Worm (Caenorhabditis elegans) whole organism, young adult: ENCODE data around the gene elks-1.

ENCODE experiments used
- ama-1 ChIP-seq, 3 experiments: fragments of 150-350 bp in 1 of 3; sonication (generic microtip) in 2 of 3; optimal IDR thresholded peaks; 2 replicates each; lab custom pipeline; 2014 to 2018; ENCODE audit warnings: missing biosample characterization in 2 of 3, missing genetic modification characterization in 2 of 3, missing genetic modification reagents in 2 of 3
- madf-8 ChIP-seq: fragments of 200-800 bp; sonication (Bioruptor generic); conservative IDR thresholded peaks from 2 replicates; pipeline ENCODE4 v1.3.6; 2022; ENCODE audit warnings: missing genetic modification reagents, missing genetic modification characterization, missing compliant biosample characterization
- rpc-1 ChIP-seq, 2 experiments: fragments of 150-350 bp in 1 of 2; sonication (generic microtip) in 1 of 2; optimal IDR thresholded peaks; 2 replicates each; lab custom pipeline; 2014 to 2018; ENCODE audit warnings: missing biosample characterization in 1 of 2, missing genetic modification characterization in 1 of 2, missing genetic modification reagents in 1 of 2, missing genotype in 1 of 2

DNA sequence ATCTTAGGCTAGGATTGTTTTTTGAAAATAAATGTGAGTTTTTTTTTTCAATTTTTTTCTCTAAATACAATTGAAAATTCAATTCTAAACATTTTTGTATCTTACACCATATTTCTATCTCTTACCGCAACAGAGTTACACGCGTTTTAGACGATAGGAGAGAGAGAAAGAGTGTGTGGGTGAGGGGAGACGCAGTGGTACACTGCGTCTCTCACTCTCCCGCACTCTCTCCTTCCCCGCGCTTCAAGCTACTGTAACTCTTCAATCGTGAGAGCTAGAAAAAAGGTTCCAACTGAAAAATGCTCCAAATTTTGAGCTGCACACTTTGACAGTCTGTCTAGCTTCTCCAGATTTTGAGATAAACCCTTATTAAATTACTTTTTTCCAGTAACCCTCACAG lies 14.0 kb upstream of the elks-1 start:
- TF ChIP-seq rpc-1 (optimal IDR thresholded peaks at IDR 0.05; lab: Kevin White, UChicago): no peak
- no peak for TF ChIP-seq rpc-1 (tag; optimal IDR thresholded peaks at IDR 0.05; lab: Kevin White, UChicago)
- TF ChIP-seq ama-1 (optimal IDR thresholded peaks at IDR 0.05; lab: Kevin White, UChicago): no peak
- TF ChIP-seq ama-1 (GFP tag; optimal IDR thresholded peaks at IDR 0.05; lab: Kevin White, UChicago): no peak
- no peak for TF ChIP-seq madf-8 (GFP tag; lab: Robert Waterston, UW)
